Fruit fly (Drosophila melanogaster) whole organism, pupa: ENCODE measurements around the gene Arpc1.
A peak's percentile ranks its signal among the peaks of the same experiment; 100 is the strongest.

Experiments used
- CG10348 ChIP-seq: fragments of 200-800 bp; sonication (Bioruptor generic); IDR thresholded peaks from 2 replicates; pipeline ENCODE4 v1.3.6; 2022; ENCODE audit warnings: missing biosample characterization, missing genetic modification characterization
- CG13204 ChIP-seq: fragments of 200-800 bp; sonication (Bioruptor generic); optimal IDR thresholded peaks from 2 replicates; lab custom pipeline; 2018; ENCODE audit warnings: missing biosample characterization, mild to moderate bottlenecking, missing genetic modification characterization, moderate library complexity
- CG15710 ChIP-seq: fragments of 200-800 bp; sonication (Bioruptor generic); optimal IDR thresholded peaks from 2 replicates; lab custom pipeline; 2018; ENCODE audit warnings: missing biosample characterization, mild to moderate bottlenecking, missing genetic modification characterization, moderate library complexity
- CG17806 ChIP-seq: fragments of 200-800 bp; sonication (Bioruptor generic); optimal IDR thresholded peaks from 2 replicates; lab custom pipeline; 2018; ENCODE audit warnings: missing biosample characterization, mild to moderate bottlenecking, missing genetic modification characterization, moderate library complexity
- CG32121 ChIP-seq: fragments of 200-800 bp; sonication (Bioruptor generic); IDR thresholded peaks from 2 replicates; pipeline ENCODE4 v1.3.6; 2022; ENCODE audit warnings: missing biosample characterization, missing genetic modification characterization
- CG4496 ChIP-seq: fragments of 200-800 bp; sonication (Bioruptor generic); IDR thresholded peaks from 3 replicates; pipeline ENCODE4 v1.3.6; 2022; ENCODE audit warnings: missing biosample characterization, missing genetic modification characterization
- CG8159 ChIP-seq: fragments of 200-800 bp; sonication (Bioruptor generic); optimal IDR thresholded peaks from 3 replicates; lab custom pipeline; 2018; ENCODE audit warnings: missing biosample characterization, mild to moderate bottlenecking, missing genetic modification characterization, moderate library complexity
- CG8301 ChIP-seq: fragments of 200-800 bp; sonication (Bioruptor generic); optimal IDR thresholded peaks from 2 replicates; lab custom pipeline; 2018; ENCODE audit warnings: missing biosample characterization, mild to moderate bottlenecking, missing genetic modification characterization
- Ets98B ChIP-seq: fragments of 200-800 bp; sonication (Bioruptor generic); IDR thresholded peaks from 2 replicates; pipeline ENCODE4 v1.3.6; 2022; ENCODE audit warnings: missing biosample characterization, missing genetic modification characterization
- Pif1B ChIP-seq: fragments of 200-800 bp; sonication (Bioruptor generic); optimal IDR thresholded peaks from 3 replicates; lab custom pipeline; 2016; ENCODE audit warnings: missing biosample characterization, missing genetic modification characterization
- fd96Ca ChIP-seq: fragments of 200-800 bp; sonication (Bioruptor generic); IDR thresholded peaks from 3 replicates; pipeline ENCODE4 v1.3.6; 2022; ENCODE audit warnings: missing biosample characterization, missing genetic modification characterization
- gl ChIP-seq: fragments of 200-800 bp; sonication (Bioruptor generic); optimal IDR thresholded peaks from 2 replicates; lab custom pipeline; 2018; ENCODE audit warnings: missing biosample characterization, mild to moderate bottlenecking, missing genetic modification characterization
- rn ChIP-seq: fragments of 200-800 bp; sonication (Bioruptor generic); IDR thresholded peaks from 2 replicates; pipeline ENCODE4 v1.3.6; 2022; ENCODE audit warnings: missing biosample characterization, missing genetic modification characterization

DNA sequence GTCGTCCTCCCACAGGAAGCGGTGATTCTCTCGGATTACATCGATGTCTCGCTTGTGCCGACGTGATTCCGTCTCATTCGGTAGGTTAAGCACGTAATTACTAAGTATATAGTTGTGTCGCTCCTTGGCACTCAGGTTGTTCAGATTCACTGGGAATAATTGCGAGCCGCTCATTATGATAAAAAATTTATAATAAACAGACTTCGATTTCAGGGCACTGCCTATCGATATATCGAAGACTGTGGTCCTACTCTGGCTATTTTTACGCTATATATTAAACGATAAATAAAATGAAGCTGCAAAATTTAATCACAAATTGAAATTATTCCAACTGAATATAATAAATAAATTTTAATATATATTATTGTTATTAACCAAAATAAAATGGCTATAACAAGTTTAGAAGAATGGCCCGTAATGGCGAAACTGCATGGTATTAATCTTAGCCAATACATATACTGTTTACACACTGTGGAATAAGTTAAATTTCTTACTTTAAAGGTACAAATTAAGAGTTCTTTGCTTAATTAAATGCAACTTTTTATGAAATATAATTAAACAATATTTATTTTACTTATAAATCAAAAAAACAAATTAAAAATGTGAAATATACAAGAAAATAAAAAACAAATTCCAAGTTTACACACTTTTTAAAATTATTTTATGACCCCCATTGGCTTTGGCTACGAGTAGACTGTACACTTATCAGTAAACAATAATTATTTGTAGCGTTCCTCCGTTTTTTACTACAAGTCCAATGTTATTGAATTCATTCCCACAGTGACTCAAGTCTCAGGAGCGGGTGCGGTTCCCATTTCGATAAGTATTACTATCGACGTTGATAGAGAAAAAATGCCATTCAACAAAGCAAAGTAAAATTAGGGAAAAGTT, 46.0 kb downstream of the Arpc1 start, which contains the start of gene Eato:
- TF ChIP-seq Pif1B (GFP tag; lab: Kevin White, UChicago) (no peak), CG10348 (GFP tag; lab: Robert Waterston, UW) (no peak), Ets98B (GFP tag; lab: Robert Waterston, UW) (no peak), CG17806 (no peak), gl (tag; lab: Kevin White, UChicago) (no peak), CG4496 (no peak), CG8159 (no peak), CG15710 (tag; lab: Kevin White, UChicago) (peak; percentile 0), fd96Ca (GFP tag; lab: Robert Waterston, UW) (no peak), CG32121 (GFP tag; lab: Robert Waterston, UW) (no peak), rn (GFP tag; lab: Robert Waterston, UW) (no peak), CG8301 (tag; lab: Kevin White, UChicago) (no peak), CG13204 (GFP tag; lab: Kevin White, UChicago) (no peak)
